Worm (Caenorhabditis elegans): ENCODE measurements around the gene hmt-1.

hmt-1 gene

ce11 chrIII:11093489-11093888, 6.3 kb downstream of the hmt-1 start (continued):
- peak; percentile 63 for TF ChIP-seq rnt-1 (tag; optimal IDR thresholded peaks at IDR 0.05)
- no peak for TF ChIP-seq blmp-1 (tag; optimal IDR thresholded peaks at IDR 0.05)
- TF ChIP-seq grh-1 (GFP tag; IDR thresholded peaks at IDR 0.05) = no peak
- TF ChIP-seq unc-98 (GFP tag; IDR thresholded peaks at IDR 0.05) = peak; percentile 75
- TF ChIP-seq zag-1 (tag; optimal IDR thresholded peaks at IDR 0.05) = no peak
- TF ChIP-seq lsy-2 (tag; optimal IDR thresholded peaks at IDR 0.05) = no peak
- no peak for TF ChIP-seq hlh-4 (tag; optimal IDR thresholded peaks at IDR 0.05)
- no peak for TF ChIP-seq elt-3 (tag; optimal IDR thresholded peaks at IDR 0.05)
- no peak for TF ChIP-seq unc-86 (tag; optimal IDR thresholded peaks at IDR 0.05)
- TF ChIP-seq C34B4.2 (tag; optimal IDR thresholded peaks at IDR 0.05) = no peak
- TF ChIP-seq aha-1 (tag; optimal IDR thresholded peaks at IDR 0.05) = no peak
- no peak for TF ChIP-seq fkh-4 (tag; optimal IDR thresholded peaks at IDR 0.05; ENCODE audit: borderline replicate concordance)
- peak; percentile 18 for TF ChIP-seq nhr-47 (tag; optimal IDR thresholded peaks at IDR 0.05)
- no peak for TF ChIP-seq mef-2 (tag; optimal IDR thresholded peaks at IDR 0.05)
- TF ChIP-seq nhr-237 (tag; optimal IDR thresholded peaks at IDR 0.05) = no peak
- no peak for TF ChIP-seq fos-1 (tag; optimal IDR thresholded peaks at IDR 0.05)
- no peak for TF ChIP-seq nhr-76 (tag; optimal IDR thresholded peaks at IDR 0.05)
- no peak for TF ChIP-seq swsn-7 (tag; optimal IDR thresholded peaks at IDR 0.05)
- TF ChIP-seq Y116A8C.19 (tag; optimal IDR thresholded peaks at IDR 0.05; ENCODE audit: borderline replicate concordance) = no peak
- no peak for TF ChIP-seq snu-23 (GFP tag; optimal IDR thresholded peaks at IDR 0.05)
- no peak for TF ChIP-seq ama-1 (optimal IDR thresholded peaks at IDR 0.05)
- TF ChIP-seq egl-27 (tag; optimal IDR thresholded peaks at IDR 0.05) = no peak
- no peak for TF ChIP-seq lir-3 (tag; optimal IDR thresholded peaks at IDR 0.05; ENCODE audit: poor library complexity)
- TF ChIP-seq mep-1 (tag; optimal IDR thresholded peaks at IDR 0.05) = no peak
- no peak for TF ChIP-seq lin-35 (GFP tag; optimal IDR thresholded peaks at IDR 0.05)
- no peak for TF ChIP-seq tlp-1 (tag; optimal IDR thresholded peaks at IDR 0.05)
- TF ChIP-seq ceh-90 (tag; optimal IDR thresholded peaks at IDR 0.05) = no peak
- no peak for TF ChIP-seq hlh-17 (GFP tag; optimal IDR thresholded peaks at IDR 0.05; ENCODE audit: borderline replicate concordance)
- TF ChIP-seq pqm-1 (tag; optimal IDR thresholded peaks at IDR 0.05) = no peak
- no peak for TF ChIP-seq elt-2 (tag; optimal IDR thresholded peaks at IDR 0.05)
- no peak for TF ChIP-seq irx-1 (tag; optimal IDR thresholded peaks at IDR 0.05)
- no peak for TF ChIP-seq nhr-84 (tag; optimal IDR thresholded peaks at IDR 0.05)
- no peak for TF ChIP-seq lin-14 (GFP tag; optimal IDR thresholded peaks at IDR 0.05)
- peak; percentile 30 for TF ChIP-seq tbx-2 (tag; optimal IDR thresholded peaks at IDR 0.05)
- TF ChIP-seq jun-1 (tag; optimal IDR thresholded peaks at IDR 0.05) = no peak
- TF ChIP-seq ceh-88 (GFP tag; IDR thresholded peaks at IDR 0.05) = no peak
- TF ChIP-seq lin-13 (GFP tag; optimal IDR thresholded peaks at IDR 0.05) = no peak
- TF ChIP-seq nhr-12 (tag; optimal IDR thresholded peaks at IDR 0.05) = no peak
- no peak for TF ChIP-seq hpl-2 (GFP tag; optimal IDR thresholded peaks at IDR 0.05)
- peak; percentile 15 for TF ChIP-seq xbp-1 (tag; optimal IDR thresholded peaks at IDR 0.05)
- no peak for TF ChIP-seq ets-5 (GFP tag; IDR thresholded peaks at IDR 0.05)
- TF ChIP-seq vab-15 (tag; optimal IDR thresholded peaks at IDR 0.05) = no peak
- no peak for TF ChIP-seq nhr-11 (tag; optimal IDR thresholded peaks at IDR 0.05)

- TF ChIP-seq rnt-1 (tag; optimal IDR thresholded peaks at IDR 0.05) = peak; percentile 61
- peak; percentile 78 for TF ChIP-seq egl-13 (tag; optimal IDR thresholded peaks at IDR 0.05)
- TF ChIP-seq grh-1 (GFP tag; IDR thresholded peaks at IDR 0.05) = peak; percentile 45; the same call in 1 of the 2 replicates
- TF ChIP-seq Y116A8C.19 (tag; optimal IDR thresholded peaks at IDR 0.05; ENCODE audit: borderline replicate concordance) = peak; percentile 58
- peak; percentile 85 for TF ChIP-seq ceh-63 (GFP tag; optimal IDR thresholded peaks at IDR 0.05)
- no peak for TF ChIP-seq zip-4 (GFP tag; optimal IDR thresholded peaks at IDR 0.05)
- peak; percentile 20 for TF ChIP-seq sup-37 (GFP tag; optimal IDR thresholded peaks at IDR 0.05)
- TF ChIP-seq dpl-1 (GFP tag; optimal IDR thresholded peaks at IDR 0.05) = peak in 1 of 3 experiments; percentile 3
- peak; percentile 86 for TF ChIP-seq sox-4 (tag; optimal IDR thresholded peaks at IDR 0.05)
- peak; percentile 90 for TF ChIP-seq lir-3 (tag; optimal IDR thresholded peaks at IDR 0.05; ENCODE audit: poor library complexity)
- no peak for TF ChIP-seq nhr-11 (tag; optimal IDR thresholded peaks at IDR 0.05)
- TF ChIP-seq hlh-4 (tag; optimal IDR thresholded peaks at IDR 0.05) = peak; percentile 84
- peak; percentile 86 for TF ChIP-seq elt-2 (tag; optimal IDR thresholded peaks at IDR 0.05)
- TF ChIP-seq C16A3.4 (tag; optimal IDR thresholded peaks at IDR 0.05) = no peak
- peak; percentile 98 for TF ChIP-seq unc-98 (GFP tag; IDR thresholded peaks at IDR 0.05)
- peak; percentile 55 for TF ChIP-seq C04F5.9 (tag; optimal IDR thresholded peaks at IDR 0.05)
- no peak for TF ChIP-seq nhr-28 (tag; optimal IDR thresholded peaks at IDR 0.05)
- peak in 1 of 2 experiments; percentile 93 for TF ChIP-seq ztf-11 (tag; optimal IDR thresholded peaks at IDR 0.05)
- TF ChIP-seq tlp-1 (tag; optimal IDR thresholded peaks at IDR 0.05) = no peak
These were observed 8.0 kb downstream of the hmt-1 start for ce11 chrIII:11091651-11092278.

Measured in whole organism, L1 larva.